Fruit fly (Drosophila melanogaster) whole organism, prepupa: Measurements from ENCODE around the gene CG5815.

Source experiments
- Blimp-1 ChIP-seq: fragments of 200-800 bp; sonication (Bioruptor generic); optimal IDR thresholded peaks from 3 replicates; lab custom pipeline; 2017; ENCODE audit warnings: missing biosample characterization, missing genetic modification characterization, mild to moderate bottlenecking, moderate library complexity, missing genetic modification reagents
- CG10669 ChIP-seq: fragments of 200-800 bp; sonication (Bioruptor generic); optimal IDR thresholded peaks from 3 replicates; lab custom pipeline; 2018; ENCODE audit warnings: missing biosample characterization, mild to moderate bottlenecking, missing genetic modification characterization, moderate library complexity
- CG11294 ChIP-seq: fragments of 200-800 bp; sonication (Bioruptor generic); IDR thresholded peaks from 2 replicates; pipeline ENCODE4 v1.3.6; 2022; ENCODE audit warnings: missing biosample characterization, missing genetic modification characterization
- CG11762 ChIP-seq: fragments of 200-800 bp; sonication (Bioruptor generic); optimal IDR thresholded peaks from 3 replicates; lab custom pipeline; 2016; ENCODE audit warnings: missing biosample characterization, missing genetic modification characterization; ENCODE audit not compliant: insufficient read depth
- CG11902 ChIP-seq: fragments of 200-800 bp; sonication (Bioruptor generic); optimal IDR thresholded peaks from 3 replicates; lab custom pipeline; 2016; ENCODE audit warnings: missing biosample characterization, missing genetic modification characterization
- CG15336 ChIP-seq: fragments of 200-800 bp; sonication (Bioruptor generic); IDR thresholded peaks from 2 replicates; pipeline ENCODE4 v1.3.6; 2022; ENCODE audit warnings: missing biosample characterization, missing genetic modification characterization
- CG1621 ChIP-seq: fragments of 200-800 bp; sonication (Bioruptor generic); optimal IDR thresholded peaks from 3 replicates; lab custom pipeline; 2018; ENCODE audit warnings: missing biosample characterization, mild to moderate bottlenecking, missing genetic modification characterization
- CG16779 ChIP-seq: fragments of 200-800 bp; sonication (Bioruptor generic); optimal IDR thresholded peaks from 3 replicates; lab custom pipeline; 2017; ENCODE audit warnings: missing biosample characterization, mild to moderate bottlenecking, missing genetic modification characterization
- CG31627 ChIP-seq: fragments of 200-800 bp; sonication (Bioruptor generic); optimal IDR thresholded peaks from 3 replicates; lab custom pipeline; 2016; ENCODE audit warnings: missing biosample characterization, missing genetic modification characterization
- CG32006 ChIP-seq: fragments of 200-800 bp; sonication (Bioruptor generic); optimal IDR thresholded peaks from 3 replicates; lab custom pipeline; 2017; ENCODE audit warnings: missing biosample characterization, mild to moderate bottlenecking, missing genetic modification characterization
- CG34406 ChIP-seq: fragments of 200-800 bp; sonication (Bioruptor generic); optimal IDR thresholded peaks from 3 replicates; lab custom pipeline; 2016; ENCODE audit warnings: missing biosample characterization, missing genetic modification characterization
- CG3919 ChIP-seq: fragments of 200-800 bp; sonication (Bioruptor generic); optimal IDR thresholded peaks from 3 replicates; lab custom pipeline; 2016; ENCODE audit warnings: missing biosample characterization, missing genetic modification characterization
- CG4318 ChIP-seq: fragments of 200-800 bp; sonication (Bioruptor generic); optimal IDR thresholded peaks from 3 replicates; lab custom pipeline; 2017; ENCODE audit warnings: missing biosample characterization, mild to moderate bottlenecking, missing genetic modification characterization
- CG6163 ChIP-seq: fragments of 200-800 bp; sonication (Bioruptor generic); IDR thresholded peaks from 3 replicates; pipeline ENCODE4 v1.3.6; 2022; ENCODE audit warnings: missing biosample characterization, missing genetic modification characterization
- CG6276 ChIP-seq: fragments of 200-800 bp; sonication (Bioruptor generic); optimal IDR thresholded peaks from 2 replicates; lab custom pipeline; 2017; ENCODE audit warnings: missing biosample characterization, mild to moderate bottlenecking, missing genetic modification characterization
- CG6792 ChIP-seq: fragments of 200-800 bp; sonication (Bioruptor generic); optimal IDR thresholded peaks from 3 replicates; lab custom pipeline; 2016; ENCODE audit warnings: missing biosample characterization, missing genetic modification characterization
- CG6808 ChIP-seq: fragments of 200-800 bp; sonication (Bioruptor generic); optimal IDR thresholded peaks from 3 replicates; lab custom pipeline; 2017; ENCODE audit warnings: missing biosample characterization, missing genetic modification characterization, mild to moderate bottlenecking, moderate library complexity, missing genetic modification reagents
- CG6854 ChIP-seq: fragments of 200-800 bp; sonication (Bioruptor generic); optimal IDR thresholded peaks from 2 replicates; lab custom pipeline; 2017; ENCODE audit warnings: missing biosample characterization, mild to moderate bottlenecking, missing genetic modification characterization
- CG7368 ChIP-seq: fragments of 200-800 bp; sonication (Bioruptor generic); optimal IDR thresholded peaks from 3 replicates; lab custom pipeline; 2016; ENCODE audit warnings: missing biosample characterization, missing genetic modification characterization
- CG8119 ChIP-seq: fragments of 200-800 bp; sonication (Bioruptor generic); IDR thresholded peaks from 3 replicates; pipeline ENCODE4 v1.3.6; 2022; ENCODE audit warnings: missing biosample characterization, missing genetic modification characterization
- CG8319 ChIP-seq: fragments of 200-800 bp; sonication (Bioruptor generic); optimal IDR thresholded peaks from 3 replicates; lab custom pipeline; 2016; ENCODE audit warnings: missing biosample characterization, missing genetic modification characterization
- CG8632 ChIP-seq: fragments of 200-800 bp; sonication (Bioruptor generic); optimal IDR thresholded peaks from 3 replicates; lab custom pipeline; 2016; ENCODE audit warnings: missing biosample characterization, missing genetic modification characterization
- CG9139 ChIP-seq: fragments of 200-800 bp; sonication (Bioruptor generic); optimal IDR thresholded peaks from 3 replicates; lab custom pipeline; 2017; ENCODE audit warnings: missing biosample characterization, mild to moderate bottlenecking, missing genetic modification characterization
- Eip78C ChIP-seq: fragments of 200-800 bp; sonication (Bioruptor generic); peaks from one replicate; lab custom pipeline; 2016; ENCODE audit warnings: missing biosample characterization, missing genetic modification characterization
- Eip93F ChIP-seq: fragments of 200-800 bp; sonication (Bioruptor generic); optimal IDR thresholded peaks from 2 replicates; lab custom pipeline; 2016; ENCODE audit warnings: missing biosample characterization, mild to moderate bottlenecking, missing genetic modification characterization
- Ets21C ChIP-seq: fragments of 200-800 bp; sonication (Bioruptor generic); optimal IDR thresholded peaks from 3 replicates; lab custom pipeline; 2016; ENCODE audit warnings: missing biosample characterization, missing genetic modification characterization
- Ets96B ChIP-seq: fragments of 200-800 bp; optimal IDR thresholded peaks from 2 replicates; lab custom pipeline; 2019; ENCODE audit warnings: missing biosample characterization, mild to moderate bottlenecking, missing genetic modification characterization, moderate library complexity
- Hr38 ChIP-seq: sonication (Bioruptor generic); optimal IDR thresholded peaks from 2 replicates; lab custom pipeline; 2016; ENCODE audit warnings: missing biosample characterization, missing genetic modification characterization
- Hr39 ChIP-seq: fragments of 200-800 bp; sonication (Bioruptor generic); optimal IDR thresholded peaks from 2 replicates; lab custom pipeline; 2016; ENCODE audit warnings: missing biosample characterization, missing genetic modification characterization
- Lpt ChIP-seq: fragments of 200-800 bp; sonication (Bioruptor generic); optimal IDR thresholded peaks from 3 replicates; lab custom pipeline; 2016; ENCODE audit warnings: missing biosample characterization, missing genetic modification characterization
- Met ChIP-seq: fragments of 200-800 bp; sonication (Bioruptor generic); optimal IDR thresholded peaks from 3 replicates; lab custom pipeline; 2016; ENCODE audit warnings: missing biosample characterization, missing genetic modification characterization
- OdsH ChIP-seq: fragments of 200-800 bp; sonication (Bioruptor generic); optimal IDR thresholded peaks from 3 replicates; lab custom pipeline; 2016; ENCODE audit warnings: missing biosample characterization, missing genetic modification characterization
- Smox ChIP-seq: fragments of 200-800 bp; sonication (Bioruptor generic); optimal IDR thresholded peaks from 3 replicates; lab custom pipeline; 2016; ENCODE audit warnings: missing biosample characterization, missing genetic modification characterization
- Sox15 ChIP-seq: fragments of 200-800 bp; sonication (Bioruptor generic); optimal IDR thresholded peaks from 3 replicates; lab custom pipeline; 2016; ENCODE audit warnings: missing biosample characterization, missing genetic modification characterization
- achi ChIP-seq: fragments of 200-800 bp; sonication (Bioruptor generic); optimal IDR thresholded peaks from 3 replicates; lab custom pipeline; 2016; ENCODE audit warnings: missing biosample characterization, missing genetic modification characterization
- cyc ChIP-seq: fragments of 200-800 bp; sonication (Bioruptor generic); optimal IDR thresholded peaks from 3 replicates; lab custom pipeline; 2016; ENCODE audit warnings: missing biosample characterization, missing genetic modification characterization
- dac ChIP-seq: fragments of 200-800 bp; sonication (Bioruptor generic); optimal IDR thresholded peaks from 2 replicates; lab custom pipeline; 2017; ENCODE audit warnings: missing biosample characterization, mild to moderate bottlenecking, missing genetic modification characterization
- dsx ChIP-seq: fragments of 200-800 bp; optimal IDR thresholded peaks from 3 replicates; lab custom pipeline; 2019; ENCODE audit warnings: missing biosample characterization, mild to moderate bottlenecking, missing genetic modification characterization, moderate library complexity; ENCODE audit not compliant: poor library complexity, severe bottlenecking
- eg ChIP-seq: fragments of 200-800 bp; sonication (Bioruptor generic); IDR thresholded peaks from 3 replicates; pipeline ENCODE4 v1.3.6; 2022; ENCODE audit warnings: missing biosample characterization, missing genetic modification characterization
- esn ChIP-seq: fragments of 200-800 bp; sonication (Bioruptor generic); optimal IDR thresholded peaks from 2 replicates; lab custom pipeline; 2016; ENCODE audit warnings: missing biosample characterization, mild to moderate bottlenecking, missing genetic modification characterization, moderate library complexity
- fd59A ChIP-seq: fragments of 200-800 bp; sonication (Bioruptor generic); optimal IDR thresholded peaks from 2 replicates; lab custom pipeline; 2017; ENCODE audit warnings: missing biosample characterization, mild to moderate bottlenecking, missing genetic modification characterization, missing genetic modification reagents
- fkh ChIP-seq: fragments of 200-800 bp; sonication (Bioruptor generic); optimal IDR thresholded peaks from 3 replicates; lab custom pipeline; 2017; ENCODE audit warnings: missing biosample characterization, mild to moderate bottlenecking, missing genetic modification characterization, moderate library complexity
- salr ChIP-seq, 2 experiments: fragments of 200-800 bp; sonication (Bioruptor generic); optimal IDR thresholded peaks; 3 replicates each; lab custom pipeline; 2016 to 2018; ENCODE audit warnings: missing biosample characterization in 2 of 2, missing genetic modification characterization in 2 of 2, mild to moderate bottlenecking in 1 of 2
- spab ChIP-seq: fragments of 200-800 bp; sonication (Bioruptor generic); optimal IDR thresholded peaks from 2 replicates; lab custom pipeline; 2017; ENCODE audit warnings: missing biosample characterization, mild to moderate bottlenecking, missing genetic modification characterization, missing genetic modification reagents
- ss ChIP-seq, 2 experiments: fragments of 200-800 bp; sonication (Bioruptor generic); optimal IDR thresholded peaks; 2 replicates in 1 of 2; 3 replicates in 1 of 2; lab custom pipeline; 2017 to 2018; ENCODE audit warnings: mild to moderate bottlenecking in 2 of 2, missing biosample characterization in 2 of 2, missing genetic modification characterization in 2 of 2, moderate library complexity in 1 of 2
- vri ChIP-seq: fragments of 200-800 bp; sonication (Bioruptor generic); optimal IDR thresholded peaks from 3 replicates; lab custom pipeline; 2016; ENCODE audit warnings: missing biosample characterization, mild to moderate bottlenecking, missing genetic modification characterization

The CG5815 gene

dm6 chr3R:27135692-27136641, 23.6 kb downstream of the CG5815 start (continued):
- TF ChIP-seq CG8632 (peak; percentile 72), fkh (GFP tag; lab: Kevin White, UChicago) (peak; percentile 93), Hr39 (GFP tag; lab: Kevin White, UChicago) (no peak), CG4318 (GFP tag; lab: Kevin White, UChicago) (no peak), salr (GFP tag; optimal IDR thresholded peaks at IDR 0.05; lab: Kevin White, UChicago) (peak; percentile 7 to 28), CG31627 (peak; percentile 6), cyc (GFP tag; lab: Kevin White, UChicago) (no peak), Blimp-1 (GFP tag; lab: Kevin White, UChicago) (peak; percentile 22), CG8319 (GFP tag; lab: Kevin White, UChicago) (peak; percentile 49), CG1621 (tag; lab: Kevin White, UChicago) (peak; percentile 54), CG8119 (GFP tag; lab: Robert Waterston, UW) (no peak), Ets21C (GFP tag; lab: Kevin White, UChicago) (no peak), eg (GFP tag; lab: Robert Waterston, UW) (no peak), fd59A (peak; percentile 35), CG6854 (GFP tag; lab: Kevin White, UChicago) (peak; percentile 42), CG10669 (GFP tag; lab: Kevin White, UChicago) (peak; percentile 70), esn (peak; percentile 69), CG6276 (GFP tag; lab: Kevin White, UChicago) (no peak), CG7368 (GFP tag; lab: Kevin White, UChicago) (peak; percentile 69), CG6792 (GFP tag; lab: Kevin White, UChicago) (peak; percentile 77), Eip78C (GFP tag; lab: Kevin White, UChicago) (peak; percentile 92), Eip93F (GFP tag; lab: Kevin White, UChicago) (no peak)

dm6 chr3R:27137914-27138323, 25.6 kb downstream of the CG5815 start:
- TF ChIP-seq Hr39 (GFP tag; lab: Kevin White, UChicago) (no peak), CG11294 (GFP tag; lab: Robert Waterston, UW) (no peak), CG8319 (GFP tag; lab: Kevin White, UChicago) (no peak), CG34406 (GFP tag; lab: Kevin White, UChicago) (no peak), CG7368 (GFP tag; lab: Kevin White, UChicago) (no peak), CG11902 (no peak), spab (no peak), CG3919 (no peak), CG11762 (GFP tag; lab: Kevin White, UChicago) (no peak), Eip93F (GFP tag; lab: Kevin White, UChicago) (no peak), CG9139 (GFP tag; lab: Kevin White, UChicago) (no peak), ss (GFP tag; optimal IDR thresholded peaks at IDR 0.05; lab: Kevin White, UChicago) (no peak), CG15336 (GFP tag; lab: Robert Waterston, UW) (peak; percentile 31; the same call in 1 of the 2 replicates), CG16779 (tag; lab: Kevin White, UChicago) (no peak), Ets96B (tag; lab: Kevin White, UChicago) (no peak), CG1621 (tag; lab: Kevin White, UChicago) (no peak), Met (no peak), CG32006 (GFP tag; lab: Kevin White, UChicago) (no peak), Smox (no peak), esn (no peak), Eip78C (GFP tag; lab: Kevin White, UChicago) (peak; percentile 30), dac (GFP tag; lab: Kevin White, UChicago) (no peak), vri (GFP tag; lab: Kevin White, UChicago) (no peak), Hr38 (GFP tag; lab: Kevin White, UChicago) (no peak), CG6854 (GFP tag; lab: Kevin White, UChicago) (peak; percentile 24), fkh (GFP tag; lab: Kevin White, UChicago) (peak; percentile 87), achi (GFP tag; lab: Kevin White, UChicago) (no peak), CG6792 (GFP tag; lab: Kevin White, UChicago) (no peak), CG8119 (GFP tag; lab: Robert Waterston, UW) (no peak; the same call in 2 of the 3 replicates), CG6163 (GFP tag; lab: Robert Waterston, UW) (no peak), Sox15 (GFP tag; lab: Kevin White, UChicago) (no peak), OdsH (GFP tag; lab: Kevin White, UChicago) (no peak), Blimp-1 (GFP tag; lab: Kevin White, UChicago) (no peak), CG6808 (GFP tag; lab: Kevin White, UChicago) (no peak), dsx (peak; percentile 90), Lpt (GFP tag; lab: Kevin White, UChicago) (no peak)
